ENCODE assay signal across 3 worm cellular contexts in the genomic region with DNA sequence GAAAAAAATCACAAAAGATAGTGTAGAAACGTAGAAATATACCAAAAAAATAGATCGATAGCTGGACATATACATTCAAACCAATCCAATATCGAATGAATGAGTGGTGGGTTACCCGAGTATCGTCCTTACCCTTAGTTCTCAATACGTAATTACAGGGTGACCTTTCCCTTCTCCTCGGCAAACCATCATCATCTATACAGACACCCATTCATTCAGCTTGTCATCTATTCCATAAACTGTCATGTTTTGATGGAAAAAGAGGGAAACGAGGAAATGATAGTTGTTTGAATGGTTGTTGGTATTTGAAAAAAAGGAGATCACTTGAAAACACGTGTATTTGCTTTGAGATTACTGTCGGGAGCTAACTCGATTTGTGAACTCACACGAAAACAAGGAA.
TF ChIP-seq lines count a peak whose summit lies in the region.

No protein-coding gene starts in this region.

TF ChIP-seq in whole organism, L4 larva, 104 proteins besides CTCF, POLR2A, EP300 and RAD21:
- peak in 1 of 2 experiments; percentile 62 for TF ChIP-seq unc-62 (GFP tag; optimal IDR thresholded peaks at IDR 0.05 in 1 of 2; lab: Kevin White, UChicago)
- TF ChIP-seq unc-62 (tag; optimal IDR thresholded peaks at IDR 0.05; lab: Kevin White, UChicago) = no peak
- peak; percentile 82 for TF ChIP-seq aha-1 (tag; lab: Kevin White, UChicago)
- TF ChIP-seq tag-97 (GFP tag; IDR thresholded peaks at IDR 0.05; lab: Robert Waterston, UW) = no peak
- TF ChIP-seq nhr-42 (GFP tag; IDR thresholded peaks at IDR 0.05; lab: Robert Waterston, UW) = no peak
- TF ChIP-seq nhr-25 (tag; optimal IDR thresholded peaks at IDR 0.05; lab: Kevin White, UChicago; ENCODE audit: borderline replicate concordance, insufficient read depth) = peak; percentile 31
- no peak for TF ChIP-seq tra-1 (GFP tag; IDR thresholded peaks at IDR 0.05; lab: Robert Waterston, UW)
- no peak for TF ChIP-seq duxl-1 (tag; optimal IDR thresholded peaks at IDR 0.05; lab: Kevin White, UChicago; ENCODE audit: poor library complexity)
- TF ChIP-seq unc-39 (tag; optimal IDR thresholded peaks at IDR 0.05; lab: Kevin White, UChicago) = no peak

TF ChIP-seq in whole organism, late embryonic, 69 proteins besides CTCF, POLR2A, EP300 and RAD21:
- TF ChIP-seq rnt-1 (tag; optimal IDR thresholded peaks at IDR 0.05; lab: Kevin White, UChicago) = no peak
- peak; percentile 11 for TF ChIP-seq unc-55 (GFP tag; optimal IDR thresholded peaks at IDR 0.05; lab: Kevin White, UChicago)
- no peak for TF ChIP-seq elt-4 (tag; optimal IDR thresholded peaks at IDR 0.05; lab: Kevin White, UChicago)
- no peak for TF ChIP-seq lim-6 (tag; optimal IDR thresholded peaks at IDR 0.05; lab: Kevin White, UChicago)

TF ChIP-seq in whole organism, mixed stage, embryonic, 35 proteins besides CTCF, POLR2A, EP300 and RAD21:
- TF ChIP-seq sptf-1 (tag; optimal IDR thresholded peaks at IDR 0.05; lab: Kevin White, UChicago) (no peak), ceh-39 (tag; optimal IDR thresholded peaks at IDR 0.05; lab: Kevin White, UChicago) (no peak), nhr-2 (tag; optimal IDR thresholded peaks at IDR 0.05; lab: Kevin White, UChicago) (peak; percentile 32), cnd-1 (tag; optimal IDR thresholded peaks at IDR 0.05; lab: Kevin White, UChicago) (no peak)
